Fruit fly (Drosophila melanogaster): Measurements from ENCODE around the gene CG6325.

CG6325 gene

DNA sequence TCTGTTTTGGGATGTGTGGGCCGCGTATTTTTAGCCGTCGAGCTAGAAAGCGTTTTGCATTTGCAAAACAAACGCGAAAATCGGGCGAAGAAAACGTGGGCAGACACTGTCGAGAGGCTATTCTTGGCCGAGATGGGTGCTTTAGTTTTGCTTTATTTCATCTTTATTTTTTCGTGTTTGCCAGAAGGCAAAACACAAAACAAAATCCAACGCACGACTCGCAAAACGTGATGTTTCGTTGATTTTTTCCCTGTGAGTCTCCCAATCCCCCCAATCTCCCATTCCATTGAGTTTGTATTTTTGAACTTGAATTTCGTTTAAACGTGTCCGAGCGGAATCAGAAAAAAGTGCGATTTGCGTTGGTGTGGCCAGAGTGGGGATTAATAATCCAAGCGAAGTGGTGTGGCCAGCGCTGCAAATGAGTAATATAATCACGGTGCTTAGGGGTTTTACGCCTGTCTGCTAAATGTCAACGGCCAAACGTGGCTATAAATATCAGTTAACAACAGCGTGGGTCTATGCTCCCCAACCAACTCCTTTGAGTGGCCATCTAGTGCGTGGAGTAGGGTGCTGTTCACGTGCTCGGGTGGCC, 17.1 kb downstream of the CG6325 start:
- no peak for TF ChIP-seq psq (optimal IDR thresholded peaks at IDR 0.05)
- no peak for TF ChIP-seq ttk (optimal IDR thresholded peaks at IDR 0.05)
- no peak for TF ChIP-seq Myc (optimal IDR thresholded peaks at IDR 0.05)
- TF ChIP-seq h (optimal IDR thresholded peaks at IDR 0.05), result no peak
- no peak for TF ChIP-seq insv (optimal IDR thresholded peaks at IDR 0.05)
- TF ChIP-seq Sin3A (optimal IDR thresholded peaks at IDR 0.05), result no peak

- TF ChIP-seq ttk (optimal IDR thresholded peaks at IDR 0.05) (no peak), h (optimal IDR thresholded peaks at IDR 0.05) (no peak), Sin3A (optimal IDR thresholded peaks at IDR 0.05) (no peak), insv (optimal IDR thresholded peaks at IDR 0.05) (no peak), Myc (optimal IDR thresholded peaks at IDR 0.05) (no peak), psq (optimal IDR thresholded peaks at IDR 0.05) (no peak)
These were observed 18.0 kb downstream of the CG6325 start for dm6 chr3R:10389027-10389465.

dm6 chr3R:10388128-10389026, 18.7 kb downstream of the CG6325 start, which contains the start of gene cwo:
TSS of gene cwo (plus strand) at chr3R:10388258.
- TF ChIP-seq h (optimal IDR thresholded peaks at IDR 0.05) (no peak), insv (optimal IDR thresholded peaks at IDR 0.05) (no peak), Myc (optimal IDR thresholded peaks at IDR 0.05) (no peak), Sin3A (optimal IDR thresholded peaks at IDR 0.05) (no peak), ttk (optimal IDR thresholded peaks at IDR 0.05) (no peak), psq (optimal IDR thresholded peaks at IDR 0.05) (no peak)

DNA sequence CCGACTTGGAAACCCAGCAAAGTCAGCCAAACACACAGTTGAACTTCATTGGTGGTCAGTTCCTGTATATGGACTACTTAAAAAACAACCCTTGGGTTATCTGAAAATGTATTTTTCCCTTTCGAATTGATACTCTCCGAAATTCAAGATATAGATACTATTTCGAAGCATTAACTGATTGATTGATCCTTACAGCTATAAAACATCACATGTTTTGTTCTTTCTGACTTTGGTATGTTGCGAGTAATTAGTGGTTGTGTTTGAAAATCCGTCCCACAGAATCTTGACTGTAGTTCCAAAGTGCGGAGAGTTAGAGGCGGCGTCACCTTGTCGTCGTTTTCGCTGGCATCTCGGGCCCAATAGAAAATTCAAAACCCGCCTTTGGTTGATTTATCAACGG, 27.1 kb downstream of the CG6325 start:
- TF ChIP-seq h (optimal IDR thresholded peaks at IDR 0.05) (no peak), Sin3A (optimal IDR thresholded peaks at IDR 0.05) (no peak), psq (optimal IDR thresholded peaks at IDR 0.05) (no peak), Myc (optimal IDR thresholded peaks at IDR 0.05) (no peak), insv (optimal IDR thresholded peaks at IDR 0.05) (no peak)

- TF ChIP-seq insv (optimal IDR thresholded peaks at IDR 0.05), result no peak
- TF ChIP-seq Myc (optimal IDR thresholded peaks at IDR 0.05), result no peak
- no peak for TF ChIP-seq ttk (optimal IDR thresholded peaks at IDR 0.05)
- no peak for TF ChIP-seq Sin3A (optimal IDR thresholded peaks at IDR 0.05)
- TF ChIP-seq h (optimal IDR thresholded peaks at IDR 0.05), result no peak
- TF ChIP-seq psq (optimal IDR thresholded peaks at IDR 0.05), result no peak
These were observed 27.7 kb downstream of the CG6325 start for dm6 chr3R:10379409-10379808.

DNA sequence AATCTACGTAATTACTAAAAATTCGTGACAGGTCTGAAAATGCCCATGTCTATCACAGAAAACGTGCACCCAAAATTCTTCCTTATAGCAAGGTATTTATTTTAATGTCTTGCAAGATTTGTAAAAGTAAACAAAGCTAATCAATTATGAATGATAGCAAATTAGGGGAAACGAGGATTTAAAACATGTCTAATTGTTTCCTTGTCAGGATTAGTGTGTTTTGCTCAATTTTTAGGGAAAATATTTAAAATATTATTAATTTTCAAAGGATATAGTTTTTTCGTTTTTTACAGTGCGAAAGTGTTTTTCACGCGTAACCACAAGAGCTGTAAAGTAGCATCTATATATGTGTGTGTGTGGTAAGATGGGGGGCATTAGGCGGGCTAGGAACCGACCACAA, 28.1 kb downstream of the CG6325 start:
- TF ChIP-seq h (optimal IDR thresholded peaks at IDR 0.05), result no peak
- no peak for TF ChIP-seq ttk (optimal IDR thresholded peaks at IDR 0.05)
- no peak for TF ChIP-seq psq (optimal IDR thresholded peaks at IDR 0.05)
- TF ChIP-seq Sin3A (optimal IDR thresholded peaks at IDR 0.05), result no peak
- no peak for TF ChIP-seq Myc (optimal IDR thresholded peaks at IDR 0.05)
- no peak for TF ChIP-seq insv (optimal IDR thresholded peaks at IDR 0.05)

DNA sequence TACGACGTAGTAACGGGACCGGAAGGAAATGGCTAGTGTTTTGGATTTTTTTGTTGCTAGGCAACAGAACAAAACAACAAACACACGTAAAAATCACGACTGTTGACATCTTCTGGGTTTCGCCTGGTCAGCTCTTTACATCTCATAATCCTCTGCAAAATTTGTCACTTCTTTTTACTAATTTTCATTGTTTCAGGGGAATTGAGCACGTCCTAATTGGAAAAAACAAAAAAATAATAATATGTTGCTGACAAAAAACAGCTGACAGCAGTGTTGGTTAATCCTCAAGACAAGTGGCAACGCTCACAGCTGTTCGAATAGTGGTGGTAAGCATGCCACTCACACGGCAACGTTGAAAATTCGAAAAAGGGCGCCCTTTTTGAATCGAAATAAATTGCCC, 29.2 kb downstream of the CG6325 start, which contains the start of gene Rfx:
Gene Rfx, minus strand, starts transcription at position 220 of the 400 bp plus-strand sequence.
- TF ChIP-seq insv (optimal IDR thresholded peaks at IDR 0.05) (no peak), Myc (optimal IDR thresholded peaks at IDR 0.05) (no peak), ttk (optimal IDR thresholded peaks at IDR 0.05) (no peak), h (optimal IDR thresholded peaks at IDR 0.05) (no peak), psq (optimal IDR thresholded peaks at IDR 0.05) (no peak), Sin3A (optimal IDR thresholded peaks at IDR 0.05) (no peak)

DNA sequence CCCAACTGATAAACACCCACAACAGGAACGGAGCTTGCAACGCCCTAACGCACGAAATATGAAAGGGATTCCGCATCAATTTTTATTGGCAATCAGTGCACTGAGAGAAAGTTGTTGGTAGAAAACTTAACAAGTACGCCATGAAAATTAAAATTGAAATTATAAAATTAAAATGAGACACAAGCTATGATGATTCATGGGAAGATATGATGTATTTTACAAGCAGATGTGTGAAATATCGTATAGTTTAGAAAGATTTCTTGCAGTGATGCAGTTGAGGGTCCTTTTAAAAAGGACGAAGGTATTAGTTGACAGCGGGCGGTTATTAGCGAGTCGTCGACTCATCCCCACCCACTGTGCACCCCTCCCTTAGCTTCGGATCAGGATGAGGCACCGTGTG, 36.6 kb downstream of the CG6325 start:
- TF ChIP-seq h (optimal IDR thresholded peaks at IDR 0.05), result no peak
- TF ChIP-seq Sin3A (optimal IDR thresholded peaks at IDR 0.05), result no peak
- TF ChIP-seq insv (optimal IDR thresholded peaks at IDR 0.05), result no peak
- no peak for TF ChIP-seq Myc (optimal IDR thresholded peaks at IDR 0.05)
- TF ChIP-seq psq (optimal IDR thresholded peaks at IDR 0.05), result no peak
- TF ChIP-seq ttk (optimal IDR thresholded peaks at IDR 0.05), result no peak

- TF ChIP-seq ttk (optimal IDR thresholded peaks at IDR 0.05) (no peak), insv (optimal IDR thresholded peaks at IDR 0.05) (no peak), psq (optimal IDR thresholded peaks at IDR 0.05) (no peak), Myc (optimal IDR thresholded peaks at IDR 0.05) (no peak), h (optimal IDR thresholded peaks at IDR 0.05) (no peak), Sin3A (optimal IDR thresholded peaks at IDR 0.05) (no peak)
These were observed 37.3 kb downstream of the CG6325 start for dm6 chr3R:10369799-10370198.

- TF ChIP-seq psq (optimal IDR thresholded peaks at IDR 0.05), result no peak
- no peak for TF ChIP-seq insv (optimal IDR thresholded peaks at IDR 0.05)
- no peak for TF ChIP-seq h (optimal IDR thresholded peaks at IDR 0.05)
These were observed 38.8 kb downstream of the CG6325 start for dm6 chr3R:10368251-10368650.

DNA sequence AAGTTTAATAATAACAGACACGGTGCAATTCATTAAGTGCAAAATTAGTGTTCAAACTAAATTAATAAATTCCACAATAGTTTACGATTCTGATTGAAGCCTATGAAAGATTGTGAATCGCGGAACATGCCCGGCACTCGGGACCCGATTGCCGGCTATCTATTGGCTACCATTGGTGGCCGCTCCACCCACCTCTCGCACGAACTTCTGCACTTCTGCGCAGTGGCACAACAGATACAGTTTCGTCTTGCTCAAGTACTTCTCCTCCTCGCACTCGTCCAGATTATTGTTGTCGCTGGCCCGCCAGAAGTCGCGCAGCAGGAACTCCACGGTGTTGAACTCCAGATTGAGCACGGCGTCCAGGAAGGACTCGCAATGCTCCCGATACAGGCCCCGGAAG, 42.8 kb downstream of the CG6325 start:
- TF ChIP-seq psq (optimal IDR thresholded peaks at IDR 0.05) (no peak), insv (optimal IDR thresholded peaks at IDR 0.05) (no peak), Myc (optimal IDR thresholded peaks at IDR 0.05) (no peak), ttk (optimal IDR thresholded peaks at IDR 0.05) (no peak), Sin3A (optimal IDR thresholded peaks at IDR 0.05) (no peak), h (optimal IDR thresholded peaks at IDR 0.05) (no peak)

DNA sequence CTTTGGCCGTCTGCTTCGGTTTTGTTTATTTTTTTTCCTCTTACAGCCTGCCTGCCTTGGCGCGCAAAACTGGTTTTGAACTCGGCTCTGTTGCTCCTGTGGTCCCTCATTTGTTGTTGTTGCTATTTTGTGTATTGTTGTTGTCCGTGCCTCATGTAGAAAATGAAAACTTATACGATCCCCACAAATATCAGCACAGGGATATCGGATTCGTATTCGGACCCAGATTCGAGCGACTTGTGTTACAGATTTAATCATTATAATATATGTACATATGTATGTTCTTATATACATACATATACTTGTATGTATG, 49.8 kb downstream of the CG6325 start:
- TF ChIP-seq Sin3A (optimal IDR thresholded peaks at IDR 0.05) (no peak), ttk (optimal IDR thresholded peaks at IDR 0.05) (no peak), insv (optimal IDR thresholded peaks at IDR 0.05) (no peak), h (optimal IDR thresholded peaks at IDR 0.05) (no peak)
